Worm (Caenorhabditis elegans): ENCODE data around the gene Y16B4A.2.
A peak's percentile ranks its signal among the peaks of the same experiment; 100 is the strongest.

Gene Y16B4A.2

ce11 chrX:14753514-14754076 is 18.1 kb downstream of the Y16B4A.2 start, which contains the start of gene sucl-1 (continued):
- peak; percentile 83 for TF ChIP-seq egl-43 (GFP tag; IDR thresholded peaks at IDR 0.05)
- no peak for TF ChIP-seq fos-1 (tag; optimal IDR thresholded peaks at IDR 0.05)
- TF ChIP-seq fkh-10 (GFP tag; optimal IDR thresholded peaks at IDR 0.05), result peak; percentile 62
- no peak for TF ChIP-seq snpc-1.2 (GFP tag; IDR thresholded peaks at IDR 0.05)
- no peak for TF ChIP-seq ama-1 (optimal IDR thresholded peaks at IDR 0.05)
- no peak for TF ChIP-seq R02D3.7 (tag; optimal IDR thresholded peaks at IDR 0.05)
- TF ChIP-seq aha-1 (tag), result peak; percentile 100
- TF ChIP-seq lin-1 (GFP tag; IDR thresholded peaks at IDR 0.05), result peak; percentile 83
- TF ChIP-seq mxl-2 (GFP tag; conservative IDR thresholded peaks at IDR 0.05), result no peak
- peak; percentile 35; the same call in 1 of the 2 replicates for TF ChIP-seq vab-7 (GFP tag; IDR thresholded peaks at IDR 0.05)
- TF ChIP-seq madf-5 (GFP tag; IDR thresholded peaks at IDR 0.05), result no peak
- TF ChIP-seq gei-8 (GFP tag; optimal IDR thresholded peaks at IDR 0.05), result no peak
- TF ChIP-seq sdz-12 (GFP tag; optimal IDR thresholded peaks at IDR 0.05), result no peak
- no peak for TF ChIP-seq dmd-9 (GFP tag; IDR thresholded peaks at IDR 0.05)
- no peak for TF ChIP-seq skn-1 (tag; optimal IDR thresholded peaks at IDR 0.05)
- peak; percentile 85 for TF ChIP-seq nhr-25 (tag; optimal IDR thresholded peaks at IDR 0.05; ENCODE audit: borderline replicate concordance, insufficient read depth)
- peak; percentile 66 for TF ChIP-seq set-16 (GFP tag; IDR thresholded peaks at IDR 0.05)
- no peak for TF ChIP-seq Y48G9A.11 (GFP tag; IDR thresholded peaks at IDR 0.05)
- TF ChIP-seq dpl-1 (GFP tag; optimal IDR thresholded peaks at IDR 0.05), result peak; percentile 63
- TF ChIP-seq ceh-62 (tag; optimal IDR thresholded peaks at IDR 0.05), result no peak
- TF ChIP-seq F26F4.8 (GFP tag; conservative IDR thresholded peaks at IDR 0.05), result no peak
- peak; percentile 84 for TF ChIP-seq mes-2 (tag; optimal IDR thresholded peaks at IDR 0.05; ENCODE audit: poor library complexity, severe bottlenecking)
- TF ChIP-seq nhr-6 (tag; optimal IDR thresholded peaks at IDR 0.05), result peak; percentile 95
- TF ChIP-seq tra-1 (GFP tag; IDR thresholded peaks at IDR 0.05), result peak; percentile 84
- TF ChIP-seq saeg-2 (GFP tag; IDR thresholded peaks at IDR 0.05), result no peak
- peak; percentile 45; the same call in 1 of the 2 replicates for TF ChIP-seq ceh-20 (GFP tag; IDR thresholded peaks at IDR 0.05)

- TF ChIP-seq zip-11 (GFP tag; IDR thresholded peaks at IDR 0.05), result no peak
- no peak for TF ChIP-seq mes-2 (tag; optimal IDR thresholded peaks at IDR 0.05; ENCODE audit: poor library complexity, severe bottlenecking)
These were observed 19.7 kb downstream of the Y16B4A.2 start, which contains the start of gene C05G5.3 for ce11 chrX:14751911-14752310. TSS of gene C05G5.3 (minus strand) at chrX:14752011.

- TF ChIP-seq daf-12 (tag; optimal IDR thresholded peaks at IDR 0.05) (no peak), nhr-41 (GFP tag; IDR thresholded peaks at IDR 0.05) (peak; percentile 52; the same call in 1 of the 2 replicates), hlh-30 (tag; optimal IDR thresholded peaks at IDR 0.05; ENCODE audit: insufficient read depth) (peak; percentile 89), T26A8.4 (GFP tag; IDR thresholded peaks at IDR 0.05) (peak; percentile 57), attf-4 (tag; optimal IDR thresholded peaks at IDR 0.05) (no peak), nhr-48 (tag; optimal IDR thresholded peaks at IDR 0.05) (peak; percentile 76), zag-1 (tag; optimal IDR thresholded peaks at IDR 0.05) (no peak), ctbp-1 (GFP tag; IDR thresholded peaks at IDR 0.05) (peak; percentile 69), nhr-111 (GFP tag; optimal IDR thresholded peaks at IDR 0.05) (no peak), F44E2.7 (GFP tag; IDR thresholded peaks at IDR 0.05) (no peak), ceh-62 (tag; optimal IDR thresholded peaks at IDR 0.05) (no peak), dmd-8 (GFP tag; IDR thresholded peaks at IDR 0.05) (no peak), vab-7 (GFP tag; IDR thresholded peaks at IDR 0.05) (peak; percentile 66), spr-3 (GFP tag; optimal IDR thresholded peaks at IDR 0.05) (no peak), F10B5.3 (tag; optimal IDR thresholded peaks at IDR 0.05) (no peak), nhr-6 (tag; optimal IDR thresholded peaks at IDR 0.05) (peak; percentile 93), set-16 (GFP tag; IDR thresholded peaks at IDR 0.05) (peak; percentile 43; the same call in 1 of the 2 replicates), dve-1 (tag; optimal IDR thresholded peaks at IDR 0.05; ENCODE audit: insufficient read depth) (peak; percentile 99), lin-39 (tag; optimal IDR thresholded peaks at IDR 0.05) (no peak), fos-1 (tag; optimal IDR thresholded peaks at IDR 0.05) (no peak), pqm-1 (tag; optimal IDR thresholded peaks at IDR 0.05) (peak; percentile 95), zip-11 (GFP tag; IDR thresholded peaks at IDR 0.05) (no peak), egl-43 (GFP tag; IDR thresholded peaks at IDR 0.05) (no peak), cey-2 (tag; optimal IDR thresholded peaks at IDR 0.05; ENCODE audit: borderline replicate concordance, insufficient read depth) (peak; percentile 6), Y105C5A.15 (GFP tag; IDR thresholded peaks at IDR 0.05) (no peak), Y48G9A.11 (GFP tag; IDR thresholded peaks at IDR 0.05) (no peak), dmd-9 (GFP tag; IDR thresholded peaks at IDR 0.05) (no peak), skn-1 (tag; optimal IDR thresholded peaks at IDR 0.05) (no peak), dpl-1 (GFP tag; optimal IDR thresholded peaks at IDR 0.05) (peak; percentile 77), Y75B8A.6 (GFP tag; IDR thresholded peaks at IDR 0.05) (no peak)
These were observed 24.7 kb downstream of the Y16B4A.2 start, which contains the start of gene C05G5.2 for ce11 chrX:14746948-14747347. TSS of gene C05G5.2 (plus strand) at chrX:14747303.
